Worm (Caenorhabditis elegans) whole organism, L3 larva: ENCODE data around the gene F22F7.7.

Source experiments
- R02D3.7 ChIP-seq: fragments of 150-350 bp; optimal IDR thresholded peaks from 2 replicates; lab custom pipeline; 2014; ENCODE audit warnings: missing biosample characterization, missing genetic modification characterization
- ZK546.5 ChIP-seq: sonication (generic microtip); optimal IDR thresholded peaks from 2 replicates; lab custom pipeline; 2017; ENCODE audit warnings: missing biosample characterization, missing genetic modification characterization
- ceh-16 ChIP-seq: sonication (generic microtip); optimal IDR thresholded peaks from 2 replicates; lab custom pipeline; 2017; ENCODE audit warnings: missing biosample characterization, missing genetic modification characterization
- ceh-28 ChIP-seq: fragments of 150-350 bp; optimal IDR thresholded peaks from 2 replicates; lab custom pipeline; 2014; ENCODE audit warnings: missing biosample characterization, missing genetic modification reagents, missing genetic modification characterization
- ceh-82 ChIP-seq: fragments of 150-350 bp; optimal IDR thresholded peaks from 2 replicates; lab custom pipeline; 2014; ENCODE audit warnings: missing biosample characterization, missing genetic modification characterization
- ceh-9 ChIP-seq: sonication (generic microtip); optimal IDR thresholded peaks from 2 replicates; lab custom pipeline; 2018; ENCODE audit warnings: missing biosample characterization, missing genetic modification characterization
- daf-12 ChIP-seq: fragments of 150-350 bp; optimal IDR thresholded peaks from 2 replicates; lab custom pipeline; 2014; ENCODE audit warnings: missing biosample characterization, missing genetic modification reagents, missing genetic modification characterization
- egl-27 ChIP-seq: sonication (generic microtip); optimal IDR thresholded peaks from 4 replicates; lab custom pipeline; 2017; ENCODE audit warnings: missing biosample characterization, missing genetic modification reagents, missing genetic modification characterization
- egl-5 ChIP-seq: fragments of 150-350 bp; optimal IDR thresholded peaks from 2 replicates; lab custom pipeline; 2017; ENCODE audit warnings: missing biosample characterization, missing genetic modification reagents, missing genetic modification characterization, inconsistent platforms
- elt-1 ChIP-seq: fragments of 150-350 bp; optimal IDR thresholded peaks from 2 replicates; lab custom pipeline; 2014; ENCODE audit warnings: missing biosample characterization, missing genetic modification characterization
- elt-2 ChIP-seq: sonication (generic microtip); optimal IDR thresholded peaks from 2 replicates; lab custom pipeline; 2016; ENCODE audit warnings: missing genetic modification reagents, mild to moderate bottlenecking, missing genetic modification characterization, missing compliant biosample characterization
- elt-3 ChIP-seq, 3 experiments: fragments of 150-350 bp in 1 of 3; sonication (generic microtip) in 2 of 3; optimal IDR thresholded peaks; 2 replicates in 2 of 3; 4 replicates in 1 of 3; lab custom pipeline; 2014 to 2017; ENCODE audit warnings: missing biosample characterization in 3 of 3, missing genetic modification characterization in 3 of 3
- eor-1 ChIP-seq, 2 experiments: fragments of 150-350 bp; optimal IDR thresholded peaks; 2 replicates each; lab custom pipeline; 2014 to 2018; ENCODE audit warnings: missing biosample characterization in 2 of 2, missing genetic modification characterization in 2 of 2
- fkh-10 ChIP-seq: sonication (generic microtip); optimal IDR thresholded peaks from 2 replicates; lab custom pipeline; 2017; ENCODE audit warnings: missing biosample characterization, missing genetic modification reagents, missing genetic modification characterization
- fkh-2 ChIP-seq: fragments of 150-350 bp; optimal IDR thresholded peaks from 2 replicates; lab custom pipeline; 2014; ENCODE audit warnings: missing biosample characterization, missing genetic modification reagents, missing genetic modification characterization
- hmg-11 ChIP-seq: sonication (generic microtip); optimal IDR thresholded peaks from 2 replicates; lab custom pipeline; 2016; ENCODE audit warnings: missing genetic modification characterization, missing compliant biosample characterization
- jun-1 ChIP-seq: fragments of 150-350 bp; optimal IDR thresholded peaks from 2 replicates; lab custom pipeline; 2014; ENCODE audit warnings: missing biosample characterization, missing genetic modification reagents, missing genetic modification characterization
- lin-15B ChIP-seq: fragments of 150-350 bp; optimal IDR thresholded peaks from 2 replicates; lab custom pipeline; 2014; ENCODE audit warnings: missing biosample characterization, missing genetic modification characterization
- lin-39 ChIP-seq: fragments of 150-350 bp; optimal IDR thresholded peaks from 2 replicates; lab custom pipeline; 2018; ENCODE audit warnings: missing biosample characterization, missing genetic modification reagents, missing genetic modification characterization
- lsy-12 ChIP-seq: sonication (generic microtip); optimal IDR thresholded peaks from 2 replicates; lab custom pipeline; 2016; ENCODE audit warnings: mild to moderate bottlenecking, missing genetic modification characterization, missing compliant biosample characterization
- mdl-1 ChIP-seq: fragments of 150-350 bp; optimal IDR thresholded peaks from 2 replicates; lab custom pipeline; 2014; ENCODE audit warnings: missing biosample characterization, missing genetic modification characterization
- nhr-11 ChIP-seq: fragments of 150-350 bp; optimal IDR thresholded peaks from 2 replicates; lab custom pipeline; 2014; ENCODE audit warnings: missing biosample characterization, missing genetic modification characterization
- nhr-12 ChIP-seq: fragments of 150-350 bp; optimal IDR thresholded peaks from 2 replicates; lab custom pipeline; 2014; ENCODE audit warnings: missing biosample characterization, missing genetic modification characterization
- nhr-23 ChIP-seq: fragments of 150-350 bp; optimal IDR thresholded peaks from 2 replicates; lab custom pipeline; 2014; ENCODE audit warnings: missing biosample characterization, missing genetic modification reagents, missing genetic modification characterization
- nhr-237 ChIP-seq: fragments of 150-350 bp; optimal IDR thresholded peaks from 2 replicates; lab custom pipeline; 2014; ENCODE audit warnings: missing biosample characterization, missing genetic modification characterization
- nhr-25 ChIP-seq: sonication (generic microtip); optimal IDR thresholded peaks from 2 replicates; lab custom pipeline; 2017; ENCODE audit warnings: missing biosample characterization, missing genetic modification characterization
- nhr-28 ChIP-seq: fragments of 150-350 bp; optimal IDR thresholded peaks from 2 replicates; lab custom pipeline; 2014; ENCODE audit warnings: missing biosample characterization, missing genetic modification characterization
- nhr-43 ChIP-seq: sonication (generic microtip); optimal IDR thresholded peaks from 2 replicates; lab custom pipeline; 2016; ENCODE audit warnings: mild to moderate bottlenecking, missing genetic modification characterization, missing compliant biosample characterization; ENCODE audit not compliant: poor library complexity, severe bottlenecking
- nhr-67 ChIP-seq: fragments of 150-350 bp; optimal IDR thresholded peaks from 2 replicates; lab custom pipeline; 2014; ENCODE audit warnings: missing biosample characterization, missing genetic modification characterization
- nhr-76 ChIP-seq: fragments of 150-350 bp; sonication (generic microtip); optimal IDR thresholded peaks from 5 replicates; lab custom pipeline; 2014; ENCODE audit warnings: missing biosample characterization, missing genetic modification characterization
- nhr-77 ChIP-seq: fragments of 150-350 bp; optimal IDR thresholded peaks from 2 replicates; lab custom pipeline; 2014; ENCODE audit warnings: missing biosample characterization, missing genetic modification characterization
- pha-4 ChIP-seq: fragments of 150-350 bp; optimal IDR thresholded peaks from 2 replicates; lab custom pipeline; 2014; ENCODE audit warnings: missing biosample characterization, missing genetic modification reagents, missing genetic modification characterization
- pqm-1 ChIP-seq: fragments of 150-350 bp; optimal IDR thresholded peaks from 2 replicates; lab custom pipeline; 2017; ENCODE audit warnings: missing biosample characterization, missing genetic modification characterization, inconsistent platforms
- snpc-4 ChIP-seq: fragments of 150-350 bp; optimal IDR thresholded peaks from 2 replicates; lab custom pipeline; 2014; ENCODE audit warnings: missing biosample characterization, missing genetic modification characterization
- tbx-2 ChIP-seq: sonication (generic microtip); optimal IDR thresholded peaks from 2 replicates; lab custom pipeline; 2016; ENCODE audit warnings: mild to moderate bottlenecking, missing genetic modification characterization, missing compliant biosample characterization
- unc-39 ChIP-seq: sonication (generic microtip); optimal IDR thresholded peaks from 4 replicates; lab custom pipeline; 2017; ENCODE audit warnings: missing biosample characterization, missing genetic modification characterization
- unc-62 ChIP-seq: fragments of 150-350 bp; sonication (generic microtip); optimal IDR thresholded peaks from 4 replicates; lab custom pipeline; 2014; ENCODE audit warnings: missing biosample characterization, missing genetic modification reagents, missing genetic modification characterization

Gene F22F7.7

DNA sequence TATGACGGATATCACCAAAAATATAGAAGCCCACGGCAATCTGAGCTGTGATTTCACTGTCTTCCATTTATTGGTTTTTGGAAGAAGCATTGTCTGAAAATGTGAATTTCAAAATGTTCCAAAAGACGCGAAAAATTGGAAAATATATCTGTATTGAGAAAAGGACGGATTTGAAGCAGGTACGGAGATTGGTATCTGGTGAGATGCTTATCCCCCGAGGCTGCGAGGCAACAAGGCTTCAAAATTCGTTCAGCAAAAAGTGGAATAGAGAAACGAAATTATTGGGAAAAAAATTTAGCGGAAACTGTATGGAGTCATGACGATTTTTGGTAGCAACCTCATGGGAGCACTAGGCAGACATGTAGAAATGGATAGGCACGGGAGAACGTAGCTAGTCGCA, 36.7 kb downstream of the F22F7.7 start, which contains the start of gene F36F12.1:
TSS of gene F36F12.1 (minus strand) at position 101 of the 400 bp plus-strand sequence.
- TF ChIP-seq daf-12 (tag; lab: Kevin White, UChicago) (no peak), R02D3.7 (tag; lab: Kevin White, UChicago) (no peak), hmg-11 (tag; lab: Kevin White, UChicago) (no peak), nhr-43 (tag; lab: Kevin White, UChicago) (no peak), lsy-12 (tag; lab: Kevin White, UChicago) (no peak), tbx-2 (tag; lab: Kevin White, UChicago) (no peak), eor-1 (tag; optimal IDR thresholded peaks at IDR 0.05; lab: Kevin White, UChicago) (no peak), snpc-4 (tag; lab: Kevin White, UChicago) (no peak), ceh-16 (no peak), nhr-237 (tag; lab: Kevin White, UChicago) (no peak), elt-3 (tag; optimal IDR thresholded peaks at IDR 0.05; lab: Kevin White, UChicago) (no peak), lin-39 (tag; lab: Kevin White, UChicago) (no peak), nhr-11 (tag; lab: Kevin White, UChicago) (no peak), ceh-82 (tag; lab: Kevin White, UChicago) (no peak), mdl-1 (tag; lab: Kevin White, UChicago) (no peak), pha-4 (tag; lab: Kevin White, UChicago) (no peak)

- no peak for TF ChIP-seq unc-39
- TF ChIP-seq nhr-28 = no peak
- no peak for TF ChIP-seq jun-1
- TF ChIP-seq nhr-25 (tag; lab: Kevin White, UChicago) = no peak
- TF ChIP-seq lin-15B (tag; lab: Kevin White, UChicago) = no peak
- TF ChIP-seq nhr-12 = no peak
- no peak for TF ChIP-seq snpc-4 (tag; lab: Kevin White, UChicago)
- no peak for TF ChIP-seq ceh-82 (tag; lab: Kevin White, UChicago)
- TF ChIP-seq nhr-77 = no peak
- TF ChIP-seq unc-62 (GFP tag; lab: Kevin White, UChicago) = no peak
- no peak for TF ChIP-seq R02D3.7 (tag; lab: Kevin White, UChicago)
- no peak for TF ChIP-seq egl-27 (tag; lab: Kevin White, UChicago)
- no peak for TF ChIP-seq pqm-1 (tag; lab: Kevin White, UChicago)
- no peak for TF ChIP-seq nhr-67 (tag; lab: Kevin White, UChicago)
- TF ChIP-seq ceh-28 (tag; lab: Kevin White, UChicago) = no peak
- no peak for TF ChIP-seq ceh-9 (tag; lab: Kevin White, UChicago)
- no peak for TF ChIP-seq fkh-10 (GFP tag; lab: Kevin White, UChicago)
- no peak for TF ChIP-seq fkh-2 (tag; lab: Kevin White, UChicago)
- no peak for TF ChIP-seq ZK546.5 (tag; lab: Kevin White, UChicago)
- TF ChIP-seq nhr-43 (tag; lab: Kevin White, UChicago) = no peak
Observed at ce11 chrV:2099040-2099439, 40.8 kb downstream of the F22F7.7 start, which contains the start of gene F36F12.7. TSS of gene F36F12.7 (plus strand) at chrV:2099340.

ce11 chrV:2097653-2098052, 42.2 kb downstream of the F22F7.7 start, which contains the start of gene clec-208:
TSS of gene clec-208 (plus strand) at chrV:2097953.
- TF ChIP-seq lin-39 (tag; lab: Kevin White, UChicago) (no peak), egl-5 (tag; lab: Kevin White, UChicago) (no peak), ceh-9 (tag; lab: Kevin White, UChicago) (no peak), fkh-10 (GFP tag; lab: Kevin White, UChicago) (no peak), nhr-76 (tag; lab: Kevin White, UChicago) (no peak), nhr-23 (no peak), eor-1 (tag; optimal IDR thresholded peaks at IDR 0.05; lab: Kevin White, UChicago) (no peak), unc-62 (GFP tag; lab: Kevin White, UChicago) (no peak), pqm-1 (tag; lab: Kevin White, UChicago) (no peak), tbx-2 (tag; lab: Kevin White, UChicago) (no peak), nhr-11 (tag; lab: Kevin White, UChicago) (no peak), hmg-11 (tag; lab: Kevin White, UChicago) (no peak), mdl-1 (tag; lab: Kevin White, UChicago) (no peak), elt-1 (no peak), nhr-67 (tag; lab: Kevin White, UChicago) (no peak), snpc-4 (tag; lab: Kevin White, UChicago) (no peak), elt-2 (tag; lab: Kevin White, UChicago) (no peak)
